Worm (Caenorhabditis elegans) whole organism, L1 larva: ENCODE results near the gene cyn-12.

ENCODE experiments used
- ama-1 ChIP-seq: fragments of 150-350 bp; optimal IDR thresholded peaks from 2 replicates; lab custom pipeline; 2014
- dpl-1 ChIP-seq, 3 experiments: fragments of 150-350 bp in 2 of 3; sonication (generic microtip) in 1 of 3; optimal IDR thresholded peaks; 2 replicates each; lab custom pipeline; 2014 to 2017; ENCODE audit warnings: missing biosample characterization in 3 of 3, missing genetic modification characterization in 3 of 3, missing genetic modification reagents in 3 of 3
- dsc-1 ChIP-seq: sonication (generic microtip); optimal IDR thresholded peaks from 2 replicates; lab custom pipeline; 2016; ENCODE audit warnings: mild to moderate bottlenecking, missing genetic modification characterization, missing compliant biosample characterization
- fkh-10 ChIP-seq: sonication (generic microtip); optimal IDR thresholded peaks from 2 replicates; lab custom pipeline; 2017; ENCODE audit warnings: missing biosample characterization, missing genetic modification reagents, missing genetic modification characterization
- mef-2 ChIP-seq: fragments of 150-350 bp; optimal IDR thresholded peaks from 2 replicates; lab custom pipeline; 2014; ENCODE audit warnings: missing biosample characterization, missing genetic modification characterization
- nhr-77 ChIP-seq: fragments of 150-350 bp; optimal IDR thresholded peaks from 2 replicates; lab custom pipeline; 2014; ENCODE audit warnings: missing biosample characterization, missing genetic modification characterization
- unc-30 ChIP-seq: sonication (generic microtip); optimal IDR thresholded peaks from 2 replicates; lab custom pipeline; 2017; ENCODE audit warnings: missing biosample characterization, missing genetic modification characterization
- unc-86 ChIP-seq: sonication (generic microtip); optimal IDR thresholded peaks from 2 replicates; lab custom pipeline; 2016; ENCODE audit warnings: missing genetic modification characterization, missing compliant biosample characterization
- zag-1 ChIP-seq: fragments of 150-350 bp; optimal IDR thresholded peaks from 2 replicates; lab custom pipeline; 2014; ENCODE audit warnings: missing biosample characterization, missing genetic modification characterization

DNA sequence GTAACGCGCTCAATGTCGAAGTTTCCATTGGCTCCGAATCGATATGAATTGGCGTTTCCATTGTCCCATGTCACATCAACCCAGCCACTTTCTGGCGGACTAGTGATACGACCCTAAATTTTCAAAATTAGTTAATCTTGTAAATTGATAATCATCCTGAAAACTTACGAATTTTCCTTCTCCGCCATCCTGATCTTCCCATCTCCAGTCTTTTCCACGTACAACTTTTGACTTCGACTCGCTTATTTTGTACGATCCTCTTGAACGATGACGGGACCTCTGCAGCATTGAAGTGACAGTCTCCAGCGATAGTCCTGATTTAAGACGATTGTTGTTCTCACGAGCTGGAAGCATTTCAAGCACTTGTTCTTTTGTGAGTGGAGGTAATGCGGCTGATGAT is 6.1 kb upstream of the cyn-12 start:
- no peak for TF ChIP-seq unc-86 (tag; lab: Kevin White, UChicago)
- no peak for TF ChIP-seq ama-1 (lab: Kevin White, UChicago)
- no peak for TF ChIP-seq zag-1 (tag; lab: Kevin White, UChicago)
- no peak for TF ChIP-seq dsc-1 (tag; lab: Kevin White, UChicago)
- TF ChIP-seq nhr-77: no peak
- TF ChIP-seq fkh-10 (GFP tag; lab: Kevin White, UChicago): no peak
- TF ChIP-seq mef-2 (tag; lab: Kevin White, UChicago): no peak
- no peak for TF ChIP-seq dpl-1 (GFP tag; optimal IDR thresholded peaks at IDR 0.05; lab: Kevin White, UChicago)
- no peak for TF ChIP-seq unc-30 (tag; lab: Kevin White, UChicago)
